Fruit fly (Drosophila melanogaster): ENCODE results near the gene CG34107.

DNA sequence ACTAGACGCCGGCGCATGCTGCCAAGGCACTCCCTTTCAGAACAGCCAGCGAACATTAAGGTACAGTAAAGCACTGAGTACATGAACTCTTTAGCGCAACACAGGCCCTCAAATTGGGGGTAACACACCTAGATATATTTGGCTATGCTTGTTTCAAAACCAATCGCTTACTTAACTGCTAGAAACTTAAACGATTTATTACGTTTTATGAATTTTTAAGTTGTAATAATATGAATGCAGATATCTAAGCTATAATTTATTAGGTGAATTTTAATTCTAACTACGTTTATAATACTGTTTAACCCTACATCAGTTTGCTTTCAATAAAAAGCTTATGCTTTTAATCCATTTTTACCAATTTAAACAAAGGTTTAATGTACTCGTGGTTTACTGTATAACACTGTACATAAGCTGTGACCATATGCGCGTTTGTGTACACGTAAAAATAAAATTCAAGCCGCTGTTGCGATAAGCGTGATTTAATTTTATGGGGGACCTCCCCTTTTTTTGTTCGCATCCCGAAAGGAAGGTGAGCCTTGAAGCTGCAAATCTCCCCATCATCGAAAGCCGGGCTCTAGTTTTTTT lies 47.7 kb upstream of the CG34107 start:
- TF ChIP-seq psq (optimal IDR thresholded peaks at IDR 0.05), result no peak
- TF ChIP-seq CG8478 (optimal IDR thresholded peaks at IDR 0.05), result no peak
- no peak for TF ChIP-seq EcR (GFP tag; optimal IDR thresholded peaks at IDR 0.05)
- no peak for TF ChIP-seq usp (GFP tag; optimal IDR thresholded peaks at IDR 0.05)
- no peak for TF ChIP-seq pan (optimal IDR thresholded peaks at IDR 0.05)
